Fruit fly (Drosophila melanogaster) whole organism, pupa: ENCODE data around the gene SPH93.

Experiments used
- CG10348 ChIP-seq: fragments of 200-800 bp; sonication (Bioruptor generic); IDR thresholded peaks from 2 replicates; pipeline ENCODE4 v1.3.6; 2022; ENCODE audit warnings: missing biosample characterization, missing genetic modification characterization
- CG12605 ChIP-seq: fragments of 200-800 bp; sonication (Bioruptor generic); IDR thresholded peaks from 2 replicates; pipeline ENCODE4 v1.3.6; 2022; ENCODE audit warnings: missing biosample characterization, missing genetic modification characterization
- CG13204 ChIP-seq: fragments of 200-800 bp; sonication (Bioruptor generic); optimal IDR thresholded peaks from 2 replicates; lab custom pipeline; 2018; ENCODE audit warnings: missing biosample characterization, mild to moderate bottlenecking, missing genetic modification characterization, moderate library complexity
- CG14655 ChIP-seq: fragments of 200-800 bp; sonication (Bioruptor generic); optimal IDR thresholded peaks from 3 replicates; lab custom pipeline; 2017; ENCODE audit warnings: mild to moderate bottlenecking, missing biosample characterization, missing genetic modification reagents, missing genetic modification characterization
- CG15710 ChIP-seq: fragments of 200-800 bp; sonication (Bioruptor generic); optimal IDR thresholded peaks from 2 replicates; lab custom pipeline; 2018; ENCODE audit warnings: missing biosample characterization, mild to moderate bottlenecking, missing genetic modification characterization, moderate library complexity
- CG17806 ChIP-seq: fragments of 200-800 bp; sonication (Bioruptor generic); optimal IDR thresholded peaks from 2 replicates; lab custom pipeline; 2018; ENCODE audit warnings: missing biosample characterization, mild to moderate bottlenecking, missing genetic modification characterization, moderate library complexity
- CG32121 ChIP-seq: fragments of 200-800 bp; sonication (Bioruptor generic); IDR thresholded peaks from 2 replicates; pipeline ENCODE4 v1.3.6; 2022; ENCODE audit warnings: missing biosample characterization, missing genetic modification characterization
- CG34367 ChIP-seq: fragments of 200-800 bp; sonication (Bioruptor generic); optimal IDR thresholded peaks from 2 replicates; lab custom pipeline; 2018; ENCODE audit warnings: missing biosample characterization, mild to moderate bottlenecking, missing genetic modification characterization
- CG4496 ChIP-seq: fragments of 200-800 bp; sonication (Bioruptor generic); IDR thresholded peaks from 3 replicates; pipeline ENCODE4 v1.3.6; 2022; ENCODE audit warnings: missing biosample characterization, missing genetic modification characterization
- CG8159 ChIP-seq: fragments of 200-800 bp; sonication (Bioruptor generic); optimal IDR thresholded peaks from 3 replicates; lab custom pipeline; 2018; ENCODE audit warnings: missing biosample characterization, mild to moderate bottlenecking, missing genetic modification characterization, moderate library complexity
- CG8301 ChIP-seq: fragments of 200-800 bp; sonication (Bioruptor generic); optimal IDR thresholded peaks from 2 replicates; lab custom pipeline; 2018; ENCODE audit warnings: missing biosample characterization, mild to moderate bottlenecking, missing genetic modification characterization
- CG9948 ChIP-seq: fragments of 200-800 bp; sonication (Bioruptor generic); optimal IDR thresholded peaks from 2 replicates; lab custom pipeline; 2018; ENCODE audit warnings: missing biosample characterization, mild to moderate bottlenecking, missing genetic modification characterization, moderate library complexity
- D1 ChIP-seq: fragments of 200-800 bp; sonication (Bioruptor generic); optimal IDR thresholded peaks from 2 replicates; lab custom pipeline; 2018; ENCODE audit warnings: missing biosample characterization, mild to moderate bottlenecking, missing genetic modification characterization, moderate library complexity
- EcR ChIP-seq: fragments of 200-800 bp; sonication (Bioruptor generic); optimal IDR thresholded peaks from 3 replicates; lab custom pipeline; 2019; ENCODE audit warnings: missing biosample characterization, missing genetic modification characterization, mild to moderate bottlenecking, moderate library complexity, missing genetic modification reagents
- Ets98B ChIP-seq: fragments of 200-800 bp; sonication (Bioruptor generic); IDR thresholded peaks from 2 replicates; pipeline ENCODE4 v1.3.6; 2022; ENCODE audit warnings: missing biosample characterization, missing genetic modification characterization
- Pif1A ChIP-seq: fragments of 200-800 bp; sonication (Bioruptor generic); optimal IDR thresholded peaks from 3 replicates; lab custom pipeline; 2016; ENCODE audit warnings: missing biosample characterization, missing genetic modification characterization
- Pif1B ChIP-seq: fragments of 200-800 bp; sonication (Bioruptor generic); optimal IDR thresholded peaks from 3 replicates; lab custom pipeline; 2016; ENCODE audit warnings: missing biosample characterization, missing genetic modification characterization
- Snoo ChIP-seq: fragments of 200-800 bp; sonication (Bioruptor generic); optimal IDR thresholded peaks from 3 replicates; lab custom pipeline; 2017; ENCODE audit warnings: missing biosample characterization, mild to moderate bottlenecking, missing genetic modification characterization, inconsistent platforms
- fd96Ca ChIP-seq: fragments of 200-800 bp; sonication (Bioruptor generic); IDR thresholded peaks from 3 replicates; pipeline ENCODE4 v1.3.6; 2022; ENCODE audit warnings: missing biosample characterization, missing genetic modification characterization
- gl ChIP-seq: fragments of 200-800 bp; sonication (Bioruptor generic); optimal IDR thresholded peaks from 2 replicates; lab custom pipeline; 2018; ENCODE audit warnings: missing biosample characterization, mild to moderate bottlenecking, missing genetic modification characterization
- rn ChIP-seq: fragments of 200-800 bp; sonication (Bioruptor generic); IDR thresholded peaks from 2 replicates; pipeline ENCODE4 v1.3.6; 2022; ENCODE audit warnings: missing biosample characterization, missing genetic modification characterization

SPH93 gene

dm6 chr2L:17486264-17486663, 30.5 kb upstream of the SPH93 start, which contains the start of gene CG43220:
TSS of gene CG43220 (plus strand) at chr2L:17486564.
- TF ChIP-seq CG8301 (tag; lab: Kevin White, UChicago), result no peak
- TF ChIP-seq CG32121 (GFP tag; lab: Robert Waterston, UW), result no peak

dm6 chr2L:17485457-17485856, 29.7 kb upstream of the SPH93 start, which contains the start of the genes CG43221 and CG43645:
TSS of gene CG43221 (plus strand) at chr2L:17485757.
TSS of gene CG43645 (plus strand) at chr2L:17485757.
- TF ChIP-seq CG34367 (tag; lab: Kevin White, UChicago) (no peak), CG8159 (tag; lab: Kevin White, UChicago) (no peak), CG14655 (no peak), fd96Ca (no peak), rn (GFP tag; lab: Robert Waterston, UW) (no peak), D1 (tag; lab: Kevin White, UChicago) (no peak), CG32121 (GFP tag; lab: Robert Waterston, UW) (no peak), CG4496 (GFP tag; lab: Robert Waterston, UW) (no peak), Snoo (no peak), CG10348 (GFP tag; lab: Robert Waterston, UW) (no peak), CG13204 (GFP tag; lab: Kevin White, UChicago) (no peak), CG12605 (GFP tag; lab: Robert Waterston, UW) (no peak), CG9948 (tag; lab: Kevin White, UChicago) (no peak), EcR (GFP tag; lab: Kevin White, UChicago) (no peak)

- TF ChIP-seq CG9948 (tag; lab: Kevin White, UChicago) (peak; percentile 78), CG10348 (GFP tag; lab: Robert Waterston, UW) (peak; percentile 84), rn (GFP tag; lab: Robert Waterston, UW) (peak; percentile 91), CG13204 (GFP tag; lab: Kevin White, UChicago) (no peak), Snoo (peak; percentile 88), Pif1B (GFP tag; lab: Kevin White, UChicago) (peak; percentile 77), CG32121 (GFP tag; lab: Robert Waterston, UW) (peak; percentile 88), CG34367 (tag; lab: Kevin White, UChicago) (peak; percentile 76), CG8301 (tag; lab: Kevin White, UChicago) (peak; percentile 83), Pif1A (GFP tag; lab: Kevin White, UChicago) (peak; percentile 93), fd96Ca (peak; percentile 96), CG14655 (peak; percentile 82), D1 (tag; lab: Kevin White, UChicago) (peak; percentile 23), EcR (GFP tag; lab: Kevin White, UChicago) (no peak), CG17806 (tag; lab: Kevin White, UChicago) (peak; percentile 76), CG4496 (GFP tag; lab: Robert Waterston, UW) (peak; percentile 96), gl (peak; percentile 56), CG12605 (GFP tag; lab: Robert Waterston, UW) (0 out of 2 replicates have a peak, but pooled peaks have one; percentile 40), Ets98B (peak; percentile 92), CG8159 (tag; lab: Kevin White, UChicago) (peak; percentile 75), CG15710 (tag; lab: Kevin White, UChicago) (peak; percentile 84)
These were observed 28.5 kb upstream of the SPH93 start, which contains the start of the genes GCS2beta and CG5131 for dm6 chr2L:17484174-17484573. TSS of gene GCS2beta (minus strand) at chr2L:17484307. TSS of gene CG5131 (plus strand) at chr2L:17484501.

- TF ChIP-seq CG10348 (GFP tag; lab: Robert Waterston, UW) (peak; percentile 98), Pif1A (GFP tag; lab: Kevin White, UChicago) (peak; percentile 98), CG13204 (GFP tag; lab: Kevin White, UChicago) (no peak), CG32121 (GFP tag; lab: Robert Waterston, UW) (peak; percentile 99), rn (GFP tag; lab: Robert Waterston, UW) (peak; percentile 99), Snoo (peak; percentile 99), Pif1B (GFP tag; lab: Kevin White, UChicago) (peak; percentile 99), Ets98B (peak; percentile 100), CG17806 (tag; lab: Kevin White, UChicago) (peak; percentile 99), CG12605 (GFP tag; lab: Robert Waterston, UW) (peak; percentile 99), CG14655 (peak; percentile 99), gl (peak; percentile 95), CG8301 (tag; lab: Kevin White, UChicago) (peak; percentile 99), CG15710 (tag; lab: Kevin White, UChicago) (peak; percentile 99), fd96Ca (peak; percentile 100), CG4496 (GFP tag; lab: Robert Waterston, UW) (peak; percentile 100), EcR (GFP tag; lab: Kevin White, UChicago) (peak; percentile 41), CG8159 (tag; lab: Kevin White, UChicago) (peak; percentile 99), D1 (tag; lab: Kevin White, UChicago) (peak; percentile 96), CG9948 (tag; lab: Kevin White, UChicago) (peak; percentile 99), CG34367 (tag; lab: Kevin White, UChicago) (peak; percentile 98)
These were observed 25.3 kb upstream of the SPH93 start, which contains the start of the genes fws and Lamtor3 for dm6 chr2L:17480943-17481580. TSS of gene fws (minus strand) at chr2L:17481029. TSS of gene Lamtor3 (plus strand) at chr2L:17481231.

dm6 chr2L:17477710-17478109, 22.0 kb upstream of the SPH93 start, which contains the start of gene cass:
TSS of gene cass (minus strand) at chr2L:17477888.
- TF ChIP-seq CG4496 (GFP tag; lab: Robert Waterston, UW) (no peak), CG12605 (GFP tag; lab: Robert Waterston, UW) (no peak), CG10348 (GFP tag; lab: Robert Waterston, UW) (no peak), CG9948 (tag; lab: Kevin White, UChicago) (no peak)
